Worm (Caenorhabditis elegans): ENCODE measurements around the gene fbxb-22.
A peak's percentile ranks its signal among the peaks of the same experiment; 100 is the strongest.

fbxb-22 gene

ce11 chrIII:11834783-11835182 lies 48.8 kb downstream of the fbxb-22 start:
- TF ChIP-seq nhr-42 (GFP tag; IDR thresholded peaks at IDR 0.05) (no peak), nhr-77 (tag; optimal IDR thresholded peaks at IDR 0.05) (peak; percentile 14), lin-29 (GFP tag; IDR thresholded peaks at IDR 0.05) (no peak), nhr-237 (tag; optimal IDR thresholded peaks at IDR 0.05) (no peak), nhr-48 (tag; optimal IDR thresholded peaks at IDR 0.05) (no peak), ceh-28 (tag; optimal IDR thresholded peaks at IDR 0.05) (peak; percentile 30), nhr-28 (tag; optimal IDR thresholded peaks at IDR 0.05) (peak; percentile 55), nhr-10 (tag; optimal IDR thresholded peaks at IDR 0.05) (no peak), ceh-32 (tag; optimal IDR thresholded peaks at IDR 0.05; ENCODE audit: poor library complexity) (no peak), R02D3.7 (tag; optimal IDR thresholded peaks at IDR 0.05) (no peak), mxl-2 (GFP tag; conservative IDR thresholded peaks at IDR 0.05) (no peak), unc-62 (GFP tag; optimal IDR thresholded peaks at IDR 0.05 in 1 of 2) (peak in 1 of 2 experiments; percentile 22), unc-62 (tag; optimal IDR thresholded peaks at IDR 0.05) (no peak), nhr-6 (tag; optimal IDR thresholded peaks at IDR 0.05) (peak; percentile 51), pha-4 (GFP tag; IDR thresholded peaks at IDR 0.05) (no peak), pha-4 (tag; optimal IDR thresholded peaks at IDR 0.05) (peak; percentile 88), set-16 (GFP tag; IDR thresholded peaks at IDR 0.05) (no peak), ceh-20 (GFP tag; IDR thresholded peaks at IDR 0.05) (no peak), egl-43 (GFP tag; IDR thresholded peaks at IDR 0.05) (no peak), madf-5 (GFP tag; IDR thresholded peaks at IDR 0.05) (no peak), mdt-29 (GFP tag; IDR thresholded peaks at IDR 0.05) (no peak), nhr-25 (tag; optimal IDR thresholded peaks at IDR 0.05; ENCODE audit: borderline replicate concordance, insufficient read depth) (no peak), F49E8.2 (tag; optimal IDR thresholded peaks at IDR 0.05; ENCODE audit: borderline replicate concordance) (no peak), rbr-2 (tag; optimal IDR thresholded peaks at IDR 0.05) (no peak), vab-7 (GFP tag; IDR thresholded peaks at IDR 0.05) (no peak), attf-4 (tag; optimal IDR thresholded peaks at IDR 0.05) (no peak), aha-1 (tag) (peak; percentile 62), snpc-4 (tag; optimal IDR thresholded peaks at IDR 0.05) (no peak), snpc-1.2 (GFP tag; IDR thresholded peaks at IDR 0.05) (no peak), hlh-11 (tag; optimal IDR thresholded peaks at IDR 0.05) (peak; percentile 69), ama-1 (optimal IDR thresholded peaks at IDR 0.05) (no peak), mxl-3 (GFP tag; optimal IDR thresholded peaks at IDR 0.05) (peak; percentile 10), nhr-76 (tag; optimal IDR thresholded peaks at IDR 0.05) (no peak), lin-1 (GFP tag; IDR thresholded peaks at IDR 0.05) (no peak), mdl-1 (tag; optimal IDR thresholded peaks at IDR 0.05) (peak in 1 of 2 experiments; percentile 8), skn-1 (tag; optimal IDR thresholded peaks at IDR 0.05) (no peak), ZK546.5 (tag; optimal IDR thresholded peaks at IDR 0.05) (no peak), jun-1 (tag; optimal IDR thresholded peaks at IDR 0.05) (peak; percentile 13), zip-2 (tag; optimal IDR thresholded peaks at IDR 0.05) (no peak), ZK337.2 (GFP tag; IDR thresholded peaks at IDR 0.05) (no peak), hlh-30 (tag; optimal IDR thresholded peaks at IDR 0.05; ENCODE audit: insufficient read depth) (peak; percentile 53), zag-1 (tag; optimal IDR thresholded peaks at IDR 0.05) (no peak), F10B5.3 (tag; optimal IDR thresholded peaks at IDR 0.05) (no peak), daf-16 (GFP tag; optimal IDR thresholded peaks at IDR 0.05) (peak in 1 of 2 experiments; percentile 45), daf-16 (tag; optimal IDR thresholded peaks at IDR 0.05) (peak; percentile 90), nhr-102 (tag; optimal IDR thresholded peaks at IDR 0.05) (peak; percentile 15), unc-130 (GFP tag; optimal IDR thresholded peaks at IDR 0.05) (no peak), F26F4.8 (GFP tag; conservative IDR thresholded peaks at IDR 0.05) (no peak), Y75B8A.6 (GFP tag; IDR thresholded peaks at IDR 0.05) (no peak), hif-1 (tag; optimal IDR thresholded peaks at IDR 0.05) (no peak), tra-1 (GFP tag; IDR thresholded peaks at IDR 0.05) (no peak), T20F7.1 (GFP tag; optimal IDR thresholded peaks at IDR 0.05) (no peak), lim-7 (GFP tag; IDR thresholded peaks at IDR 0.05) (no peak)

Data from whole organism, L4 larva.